Fruit fly (Drosophila melanogaster) whole organism, adult: Measurements from ENCODE around the gene nompC.
A peak's percentile ranks its signal among the peaks of the same experiment; 100 is the strongest.

Experiments
- CG11617 ChIP-seq: fragments of 200-800 bp; sonication (Bioruptor generic); optimal IDR thresholded peaks from 2 replicates; lab custom pipeline; 2017; ENCODE audit warnings: mild to moderate bottlenecking, missing biosample characterization, missing genetic modification reagents, missing genetic modification characterization
- CG12768 ChIP-seq: fragments of 200-800 bp; sonication (Bioruptor generic); optimal IDR thresholded peaks from 2 replicates; lab custom pipeline; 2017; ENCODE audit warnings: missing biosample characterization, missing genetic modification characterization, mild to moderate bottlenecking, moderate library complexity, missing genetic modification reagents
- CG14711 ChIP-seq: fragments of 200-800 bp; sonication (Bioruptor generic); optimal IDR thresholded peaks from 2 replicates; lab custom pipeline; 2018; ENCODE audit warnings: missing biosample characterization, mild to moderate bottlenecking, missing genetic modification characterization, moderate library complexity
- CG1620 ChIP-seq: fragments of 200-800 bp; sonication (Bioruptor generic); optimal IDR thresholded peaks from 2 replicates; lab custom pipeline; 2016; ENCODE audit warnings: missing biosample characterization, missing genetic modification characterization
- CG33017 ChIP-seq: fragments of 200-800 bp; sonication (Bioruptor generic); optimal IDR thresholded peaks from 2 replicates; lab custom pipeline; 2018; ENCODE audit warnings: missing biosample characterization, mild to moderate bottlenecking, missing genetic modification characterization, moderate library complexity
- CG5204 ChIP-seq: fragments of 200-800 bp; sonication (Bioruptor generic); optimal IDR thresholded peaks from 2 replicates; lab custom pipeline; 2016; ENCODE audit warnings: missing biosample characterization, missing genetic modification characterization
- CG7045 ChIP-seq: fragments of 200-800 bp; sonication (Bioruptor generic); optimal IDR thresholded peaks from 2 replicates; lab custom pipeline; 2017; ENCODE audit warnings: missing biosample characterization, mild to moderate bottlenecking, missing genetic modification characterization
- CG7101 ChIP-seq: fragments of 200-800 bp; sonication (Bioruptor generic); optimal IDR thresholded peaks from 2 replicates; lab custom pipeline; 2018; ENCODE audit warnings: missing biosample characterization, mild to moderate bottlenecking, missing genetic modification characterization, moderate library complexity
- Clk ChIP-seq: fragments of 200-800 bp; sonication (Bioruptor generic); optimal IDR thresholded peaks from 2 replicates; lab custom pipeline; 2017; ENCODE audit warnings: missing biosample characterization, missing genetic modification characterization
- Crg-1 ChIP-seq: fragments of 200-800 bp; sonication (Bioruptor generic); optimal IDR thresholded peaks from 2 replicates; lab custom pipeline; 2016; ENCODE audit warnings: missing biosample characterization, missing genetic modification characterization
- Hr96 ChIP-seq: fragments of 200-800 bp; sonication (Bioruptor generic); optimal IDR thresholded peaks from 2 replicates; lab custom pipeline; 2016; ENCODE audit warnings: missing biosample characterization, missing genetic modification characterization
- Mnt ChIP-seq: fragments of 200-800 bp; sonication (Bioruptor generic); optimal IDR thresholded peaks from 2 replicates; lab custom pipeline; 2016; ENCODE audit warnings: missing biosample characterization, mild to moderate bottlenecking, missing genetic modification characterization
- bab1 ChIP-seq: fragments of 200-800 bp; sonication (Bioruptor generic); optimal IDR thresholded peaks from 3 replicates; lab custom pipeline; 2019; ENCODE audit warnings: missing biosample characterization, mild to moderate bottlenecking, missing genetic modification characterization, moderate library complexity
- cic ChIP-seq: fragments of 200-800 bp; sonication (Bioruptor generic); optimal IDR thresholded peaks from 2 replicates; lab custom pipeline; 2017; ENCODE audit warnings: missing biosample characterization, mild to moderate bottlenecking, missing genetic modification characterization, moderate library complexity
- cnc ChIP-seq, 2 experiments: fragments of >200 bp; optimal IDR thresholded peaks; 2 replicates each; lab custom pipeline; 2017
- kay ChIP-seq: fragments of 200-800 bp; sonication (Bioruptor generic); peaks from one replicate; lab custom pipeline; 2016; ENCODE audit warnings: missing biosample characterization, missing genetic modification characterization, borderline replicate concordance
- ovo ChIP-seq: fragments of 200-800 bp; sonication (Bioruptor generic); optimal IDR thresholded peaks from 2 replicates; lab custom pipeline; 2016; ENCODE audit warnings: missing biosample characterization, missing genetic modification characterization
- pad ChIP-seq: fragments of 200-800 bp; sonication (Bioruptor generic); optimal IDR thresholded peaks from 3 replicates; lab custom pipeline; 2017; ENCODE audit warnings: missing biosample characterization, missing genetic modification characterization, mild to moderate bottlenecking, moderate library complexity, missing genetic modification reagents
- tj ChIP-seq: fragments of 200-800 bp; sonication (Bioruptor generic); optimal IDR thresholded peaks from 3 replicates; lab custom pipeline; 2017; ENCODE audit warnings: missing biosample characterization, mild to moderate bottlenecking, missing genetic modification characterization, moderate library complexity
- toe ChIP-seq: fragments of 200-800 bp; sonication (Bioruptor generic); optimal IDR thresholded peaks from 2 replicates; lab custom pipeline; 2016; ENCODE audit warnings: missing biosample characterization, missing genetic modification characterization

Gene nompC

dm6 chr2L:5304367-5304766, 41.6 kb upstream of the nompC start:
- TF ChIP-seq CG7045: peak; percentile 24
- TF ChIP-seq CG33017 (tag; lab: Kevin White, UChicago): peak; percentile 11
- TF ChIP-seq CG14711 (tag; lab: Kevin White, UChicago): peak; percentile 30
- TF ChIP-seq CG7101 (tag; lab: Kevin White, UChicago): peak; percentile 47
- no peak for TF ChIP-seq toe (GFP tag; lab: Kevin White, UChicago)
- no peak for TF ChIP-seq tj (GFP tag; lab: Kevin White, UChicago)
- TF ChIP-seq cic (GFP tag; lab: Kevin White, UChicago): peak; percentile 67
- TF ChIP-seq pad (GFP tag; lab: Kevin White, UChicago): no peak
- no peak for TF ChIP-seq CG5204 (GFP tag; lab: Kevin White, UChicago)
- no peak for TF ChIP-seq cnc (optimal IDR thresholded peaks at IDR 0.05; lab: Kevin White, UChicago)
- TF ChIP-seq kay: peak; percentile 92
- TF ChIP-seq Clk (GFP tag; lab: Kevin White, UChicago): no peak
- no peak for TF ChIP-seq bab1 (GFP tag; lab: Kevin White, UChicago)
- peak; percentile 15 for TF ChIP-seq Mnt (GFP tag; lab: Kevin White, UChicago)
- TF ChIP-seq CG12768: peak; percentile 24
- peak; percentile 32 for TF ChIP-seq Crg-1
- TF ChIP-seq CG1620 (GFP tag; lab: Kevin White, UChicago): no peak
- TF ChIP-seq CG11617: no peak
- TF ChIP-seq Hr96 (GFP tag; lab: Kevin White, UChicago): peak; percentile 37
- TF ChIP-seq ovo (GFP tag; lab: Kevin White, UChicago): peak; percentile 11

- TF ChIP-seq CG7101 (tag; lab: Kevin White, UChicago): no peak
- TF ChIP-seq CG12768: peak; percentile 91
- TF ChIP-seq CG14711 (tag; lab: Kevin White, UChicago): no peak
- peak; percentile 93 for TF ChIP-seq tj (GFP tag; lab: Kevin White, UChicago)
- TF ChIP-seq Crg-1: no peak
- TF ChIP-seq ovo (GFP tag; lab: Kevin White, UChicago): peak; percentile 56
- peak; percentile 22 for TF ChIP-seq Hr96 (GFP tag; lab: Kevin White, UChicago)
- no peak for TF ChIP-seq CG5204 (GFP tag; lab: Kevin White, UChicago)
- TF ChIP-seq Clk (GFP tag; lab: Kevin White, UChicago): peak; percentile 91
- TF ChIP-seq kay: peak; percentile 98
- peak; percentile 4 for TF ChIP-seq bab1 (GFP tag; lab: Kevin White, UChicago)
- no peak for TF ChIP-seq CG33017 (tag; lab: Kevin White, UChicago)
- peak; percentile 29 for TF ChIP-seq pad (GFP tag; lab: Kevin White, UChicago)
- no peak for TF ChIP-seq CG11617
- no peak for TF ChIP-seq CG7045
- peak; percentile 63 for TF ChIP-seq toe (GFP tag; lab: Kevin White, UChicago)
- peak; percentile 91 for TF ChIP-seq Mnt (GFP tag; lab: Kevin White, UChicago)
- TF ChIP-seq cic (GFP tag; lab: Kevin White, UChicago): peak; percentile 99
- TF ChIP-seq cnc (optimal IDR thresholded peaks at IDR 0.05; lab: Kevin White, UChicago): no peak
- TF ChIP-seq CG1620 (GFP tag; lab: Kevin White, UChicago): no peak
These were observed 40.6 kb upstream of the nompC start for dm6 chr2L:5305240-5305875.

- TF ChIP-seq CG7045: peak; percentile 49
- TF ChIP-seq CG33017 (tag; lab: Kevin White, UChicago): peak; percentile 66
- peak; percentile 33 for TF ChIP-seq Hr96 (GFP tag; lab: Kevin White, UChicago)
- peak; percentile 2 for TF ChIP-seq ovo (GFP tag; lab: Kevin White, UChicago)
- peak; percentile 84 for TF ChIP-seq CG12768
- peak in 1 of 2 experiments; percentile 14 for TF ChIP-seq cnc (optimal IDR thresholded peaks at IDR 0.05; lab: Kevin White, UChicago)
- no peak for TF ChIP-seq bab1 (GFP tag; lab: Kevin White, UChicago)
- peak; percentile 42 for TF ChIP-seq CG7101 (tag; lab: Kevin White, UChicago)
- peak; percentile 43 for TF ChIP-seq toe (GFP tag; lab: Kevin White, UChicago)
- peak; percentile 50 for TF ChIP-seq pad (GFP tag; lab: Kevin White, UChicago)
- TF ChIP-seq kay: peak; percentile 98
- no peak for TF ChIP-seq Crg-1
- TF ChIP-seq CG11617: peak; percentile 47
- peak; percentile 51 for TF ChIP-seq tj (GFP tag; lab: Kevin White, UChicago)
- TF ChIP-seq CG5204 (GFP tag; lab: Kevin White, UChicago): no peak
- peak; percentile 22 for TF ChIP-seq CG1620 (GFP tag; lab: Kevin White, UChicago)
- peak; percentile 21 for TF ChIP-seq CG14711 (tag; lab: Kevin White, UChicago)
- peak; percentile 98 for TF ChIP-seq cic (GFP tag; lab: Kevin White, UChicago)
- TF ChIP-seq Clk (GFP tag; lab: Kevin White, UChicago): peak; percentile 58
- peak; percentile 95 for TF ChIP-seq Mnt (GFP tag; lab: Kevin White, UChicago)
These were observed 39.5 kb upstream of the nompC start for dm6 chr2L:5306373-5306997.

- TF ChIP-seq CG7101 (tag; lab: Kevin White, UChicago) (no peak), Crg-1 (no peak), Hr96 (GFP tag; lab: Kevin White, UChicago) (no peak), cic (GFP tag; lab: Kevin White, UChicago) (no peak), CG11617 (no peak), kay (no peak), CG12768 (no peak)
These were observed 36.6 kb upstream of the nompC start for dm6 chr2L:5309369-5309768.

DNA sequence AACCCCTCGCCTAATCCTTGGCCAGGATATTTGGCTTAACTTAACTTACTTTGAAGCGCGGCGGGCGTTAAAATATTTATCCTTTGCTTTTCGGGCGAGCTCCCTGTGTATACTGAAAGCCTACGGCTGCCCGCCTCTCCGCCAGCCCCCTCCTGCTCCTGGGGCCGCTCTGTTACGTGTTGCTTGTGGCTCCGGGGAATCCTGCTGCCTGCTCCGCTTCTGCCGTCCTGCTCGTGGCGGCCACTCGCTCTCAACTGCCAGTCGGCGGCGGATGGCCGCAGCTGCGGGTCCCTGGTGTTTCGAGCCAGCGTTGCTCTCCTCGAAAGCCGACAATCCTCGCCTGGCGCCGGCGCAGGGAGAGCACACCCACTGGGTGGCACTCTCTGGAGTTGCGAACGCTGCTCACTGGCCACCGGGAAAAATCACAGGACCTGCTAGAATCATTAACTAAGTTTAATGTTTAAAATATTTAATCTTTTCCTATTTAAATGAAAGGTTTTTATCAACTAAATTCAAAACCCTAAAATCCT, 31.3 kb upstream of the nompC start, which contains the start of gene CG14024:
Gene CG14024, minus strand, starts transcription at position 266 of the 530 bp plus-strand sequence.
- TF ChIP-seq ovo (GFP tag; lab: Kevin White, UChicago) (no peak), CG7101 (tag; lab: Kevin White, UChicago) (no peak), tj (GFP tag; lab: Kevin White, UChicago) (no peak), kay (no peak), cnc (optimal IDR thresholded peaks at IDR 0.05; lab: Kevin White, UChicago) (no peak)
